Worm (Caenorhabditis elegans) whole organism, L2 larva: ENCODE data around the gene dlst-1.

ENCODE experiments used
- aly-2 ChIP-seq: fragments of 150-350 bp; optimal IDR thresholded peaks from 2 replicates; lab custom pipeline; 2014; ENCODE audit warnings: missing biosample characterization, missing genetic modification characterization
- ceh-82 ChIP-seq: fragments of 150-350 bp; optimal IDR thresholded peaks from 2 replicates; lab custom pipeline; 2014; ENCODE audit warnings: missing biosample characterization, missing genetic modification characterization
- elt-1 ChIP-seq: fragments of 150-350 bp; optimal IDR thresholded peaks from 2 replicates; lab custom pipeline; 2014; ENCODE audit warnings: missing biosample characterization, missing genetic modification characterization
- fos-1 ChIP-seq: fragments of 150-350 bp; optimal IDR thresholded peaks from 2 replicates; lab custom pipeline; 2014; ENCODE audit warnings: missing biosample characterization, missing genetic modification characterization
- lsy-2 ChIP-seq, 2 experiments: fragments of 150-350 bp in 1 of 2; sonication (generic microtip) in 1 of 2; optimal IDR thresholded peaks; 2 replicates each; lab custom pipeline; 2014 to 2017; ENCODE audit warnings: missing biosample characterization in 2 of 2, missing genetic modification characterization in 2 of 2
- mab-5 ChIP-seq: fragments of 150-350 bp; optimal IDR thresholded peaks from 2 replicates; lab custom pipeline; 2014; ENCODE audit warnings: missing biosample characterization, missing genetic modification characterization
- mdl-1 ChIP-seq, 2 experiments: fragments of 150-350 bp in 1 of 2; sonication (generic microtip) in 1 of 2; optimal IDR thresholded peaks; 2 replicates each; lab custom pipeline; 2017; ENCODE audit warnings: missing biosample characterization in 2 of 2, missing genetic modification characterization in 2 of 2
- nhr-11 ChIP-seq: fragments of 150-350 bp; optimal IDR thresholded peaks from 2 replicates; lab custom pipeline; 2014; ENCODE audit warnings: missing biosample characterization, missing genetic modification characterization
- nhr-77 ChIP-seq: fragments of 150-350 bp; optimal IDR thresholded peaks from 2 replicates; lab custom pipeline; 2014; ENCODE audit warnings: missing biosample characterization, missing genetic modification characterization
- snpc-4 ChIP-seq: fragments of 150-350 bp; optimal IDR thresholded peaks from 2 replicates; lab custom pipeline; 2014; ENCODE audit warnings: missing biosample characterization, missing genetic modification characterization
- unc-62 ChIP-seq: fragments of 150-350 bp; optimal IDR thresholded peaks from 2 replicates; lab custom pipeline; 2014; ENCODE audit warnings: missing biosample characterization, missing genetic modification reagents, missing genetic modification characterization

ce11 chrV:6683282-6683681 lies 25.6 kb downstream of the dlst-1 start:
- TF ChIP-seq lsy-2 (tag; optimal IDR thresholded peaks at IDR 0.05; lab: Kevin White, UChicago) (no peak), snpc-4 (no peak), unc-62 (GFP tag; lab: Kevin White, UChicago) (no peak), nhr-77 (tag; lab: Kevin White, UChicago) (no peak), mab-5 (no peak), elt-1 (tag; lab: Kevin White, UChicago) (no peak), ceh-82 (tag; lab: Kevin White, UChicago) (no peak), mdl-1 (tag; optimal IDR thresholded peaks at IDR 0.05; lab: Kevin White, UChicago) (no peak), fos-1 (no peak), nhr-11 (no peak), aly-2 (tag; lab: Kevin White, UChicago) (no peak)
